Fruit fly (Drosophila melanogaster): ENCODE measurements around the gene gukh.

gukh gene

dm6 chr3R:18983614-18984185 lies at the start of gene gukh, which contains the start of gene snRNP-U1-C:
Gene gukh, plus strand, starts transcription at chr3R:18984025.
Gene snRNP-U1-C, minus strand, starts transcription at chr3R:18983650.
- peak; percentile 65 for TF ChIP-seq CG34367 (tag; optimal IDR thresholded peaks at IDR 0.05)
- peak; percentile 48 for TF ChIP-seq CG14655 (GFP tag; optimal IDR thresholded peaks at IDR 0.05)
- TF ChIP-seq Snoo (tag; optimal IDR thresholded peaks at IDR 0.05): peak; percentile 52
- TF ChIP-seq CG15710 (tag; optimal IDR thresholded peaks at IDR 0.05): peak; percentile 71
- TF ChIP-seq CG12605 (GFP tag; IDR thresholded peaks at IDR 0.05): peak; percentile 65; the same call in 1 of the 2 replicates
- peak; percentile 44 for TF ChIP-seq Pif1A (GFP tag; optimal IDR thresholded peaks at IDR 0.05)
- no peak for TF ChIP-seq D1 (tag; optimal IDR thresholded peaks at IDR 0.05)
- peak; percentile 91 for TF ChIP-seq CG4496 (GFP tag; IDR thresholded peaks at IDR 0.05)
- TF ChIP-seq CG32121 (GFP tag; IDR thresholded peaks at IDR 0.05): peak; percentile 83
- no peak for TF ChIP-seq gl (tag; optimal IDR thresholded peaks at IDR 0.05)
- TF ChIP-seq CG13204 (GFP tag; optimal IDR thresholded peaks at IDR 0.05): no peak
- peak; percentile 73 for TF ChIP-seq Pif1B (GFP tag; optimal IDR thresholded peaks at IDR 0.05)
- TF ChIP-seq CG10348 (GFP tag; IDR thresholded peaks at IDR 0.05): no peak
- TF ChIP-seq CG9948 (tag; optimal IDR thresholded peaks at IDR 0.05): peak; percentile 50
- TF ChIP-seq CG8159 (tag; optimal IDR thresholded peaks at IDR 0.05): peak; percentile 48
- peak; percentile 22; the same call in 1 of the 2 replicates for TF ChIP-seq rn (GFP tag; IDR thresholded peaks at IDR 0.05)
- peak; percentile 67 for TF ChIP-seq fd96Ca (GFP tag; IDR thresholded peaks at IDR 0.05)
- TF ChIP-seq CG17806 (tag; optimal IDR thresholded peaks at IDR 0.05): peak; percentile 62
- peak; percentile 44 for TF ChIP-seq CG8301 (tag; optimal IDR thresholded peaks at IDR 0.05)
- TF ChIP-seq EcR (GFP tag; optimal IDR thresholded peaks at IDR 0.05): peak; percentile 48
- peak; percentile 86 for TF ChIP-seq Ets98B (GFP tag; IDR thresholded peaks at IDR 0.05)

DNA sequence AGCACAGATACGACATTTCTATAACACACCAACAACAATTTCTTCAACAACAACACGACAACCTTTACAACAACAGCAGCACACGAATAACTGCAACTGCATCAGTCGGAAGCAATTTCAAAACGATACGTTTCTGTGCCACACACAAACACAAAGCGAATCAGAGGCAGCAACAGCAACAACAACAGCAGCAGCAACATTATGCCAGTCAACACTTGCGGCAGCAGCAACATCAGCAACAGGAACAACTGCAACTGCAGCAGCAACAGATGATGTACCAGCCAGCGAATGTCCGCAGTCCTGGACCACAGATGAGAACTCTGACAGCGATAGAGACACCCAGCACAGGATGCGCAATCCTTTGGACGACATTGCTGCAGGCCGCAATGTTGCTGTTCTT lies 36.5 kb upstream of the gukh start:
- no peak for TF ChIP-seq gl (tag; optimal IDR thresholded peaks at IDR 0.05)
- TF ChIP-seq CG4496 (GFP tag; IDR thresholded peaks at IDR 0.05): no peak
- no peak for TF ChIP-seq rn (GFP tag; IDR thresholded peaks at IDR 0.05)
- TF ChIP-seq CG17806 (tag; optimal IDR thresholded peaks at IDR 0.05): no peak

DNA sequence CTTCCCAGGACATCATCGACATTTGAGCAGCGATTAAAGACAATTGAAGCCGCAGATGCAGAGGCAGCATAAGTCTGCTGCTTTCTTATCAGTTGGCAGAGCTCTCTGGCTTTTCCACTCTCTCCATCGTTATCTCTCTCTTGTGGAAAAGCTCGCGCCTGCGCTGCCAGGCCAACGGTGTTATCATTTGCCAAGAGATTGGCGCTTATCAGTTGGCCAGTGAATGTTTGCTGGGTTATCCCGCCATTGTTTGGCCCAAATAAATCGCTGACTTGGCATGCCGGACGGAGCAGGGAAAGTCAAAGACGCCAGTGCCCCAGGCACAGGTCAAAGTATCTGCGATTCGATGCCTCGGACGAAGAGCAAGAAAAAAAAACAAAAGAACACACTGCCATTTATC lies 34.7 kb upstream of the gukh start:
- no peak for TF ChIP-seq CG15710 (tag; optimal IDR thresholded peaks at IDR 0.05)

dm6 chr3R:18949896-18950295 lies 33.9 kb upstream of the gukh start, which contains the start of gene CG43732:
Gene CG43732, plus strand, starts transcription at chr3R:18950196.
- TF ChIP-seq CG9948 (tag; optimal IDR thresholded peaks at IDR 0.05) (no peak), Pif1A (GFP tag; optimal IDR thresholded peaks at IDR 0.05) (no peak), CG8301 (tag; optimal IDR thresholded peaks at IDR 0.05) (no peak), CG8159 (tag; optimal IDR thresholded peaks at IDR 0.05) (no peak), EcR (GFP tag; optimal IDR thresholded peaks at IDR 0.05) (no peak), CG10348 (GFP tag; IDR thresholded peaks at IDR 0.05) (no peak), Snoo (tag; optimal IDR thresholded peaks at IDR 0.05) (no peak), Pif1B (GFP tag; optimal IDR thresholded peaks at IDR 0.05) (no peak), CG14655 (GFP tag; optimal IDR thresholded peaks at IDR 0.05) (no peak), CG34367 (tag; optimal IDR thresholded peaks at IDR 0.05) (no peak), Ets98B (GFP tag; IDR thresholded peaks at IDR 0.05) (no peak), rn (GFP tag; IDR thresholded peaks at IDR 0.05) (no peak), gl (tag; optimal IDR thresholded peaks at IDR 0.05) (no peak), CG12605 (GFP tag; IDR thresholded peaks at IDR 0.05) (no peak), CG17806 (tag; optimal IDR thresholded peaks at IDR 0.05) (no peak), D1 (tag; optimal IDR thresholded peaks at IDR 0.05) (no peak), CG32121 (GFP tag; IDR thresholded peaks at IDR 0.05) (no peak), fd96Ca (GFP tag; IDR thresholded peaks at IDR 0.05) (no peak), CG15710 (tag; optimal IDR thresholded peaks at IDR 0.05) (no peak), CG13204 (GFP tag; optimal IDR thresholded peaks at IDR 0.05) (no peak)

- TF ChIP-seq Snoo (tag; optimal IDR thresholded peaks at IDR 0.05) (no peak), CG34367 (tag; optimal IDR thresholded peaks at IDR 0.05) (no peak), CG8159 (tag; optimal IDR thresholded peaks at IDR 0.05) (no peak), gl (tag; optimal IDR thresholded peaks at IDR 0.05) (no peak), CG4496 (GFP tag; IDR thresholded peaks at IDR 0.05) (no peak), CG13204 (GFP tag; optimal IDR thresholded peaks at IDR 0.05) (no peak), CG15710 (tag; optimal IDR thresholded peaks at IDR 0.05) (no peak), Ets98B (GFP tag; IDR thresholded peaks at IDR 0.05) (no peak), rn (GFP tag; IDR thresholded peaks at IDR 0.05) (no peak), CG17806 (tag; optimal IDR thresholded peaks at IDR 0.05) (no peak)
These were observed 19.0 kb upstream of the gukh start for dm6 chr3R:18964819-18965218.

dm6 chr3R:18978709-18979108 lies 5.1 kb upstream of the gukh start, which contains the start of gene euc:
Gene euc, minus strand, starts transcription at chr3R:18978809.
- no peak for TF ChIP-seq Pif1A (GFP tag; optimal IDR thresholded peaks at IDR 0.05)

dm6 chr3R:18980863-18981536 lies 2.8 kb upstream of the gukh start, which contains the start of the genes dnk and Smu1:
Gene dnk, plus strand, starts transcription at chr3R:18980995.
Gene Smu1, minus strand, starts transcription at chr3R:18981324.
- TF ChIP-seq Ets98B (GFP tag; IDR thresholded peaks at IDR 0.05) (no peak), CG17806 (tag; optimal IDR thresholded peaks at IDR 0.05) (no peak), EcR (GFP tag; optimal IDR thresholded peaks at IDR 0.05) (no peak), CG32121 (GFP tag; IDR thresholded peaks at IDR 0.05) (no peak), CG34367 (tag; optimal IDR thresholded peaks at IDR 0.05) (peak; percentile 23), CG15710 (tag; optimal IDR thresholded peaks at IDR 0.05) (no peak), Snoo (tag; optimal IDR thresholded peaks at IDR 0.05) (no peak), gl (tag; optimal IDR thresholded peaks at IDR 0.05) (no peak), Pif1B (GFP tag; optimal IDR thresholded peaks at IDR 0.05) (peak; percentile 27), CG13204 (GFP tag; optimal IDR thresholded peaks at IDR 0.05) (no peak), D1 (tag; optimal IDR thresholded peaks at IDR 0.05) (no peak), CG8301 (tag; optimal IDR thresholded peaks at IDR 0.05) (no peak), fd96Ca (GFP tag; IDR thresholded peaks at IDR 0.05) (peak; percentile 36; the same call in 1 of the 3 replicates), rn (GFP tag; IDR thresholded peaks at IDR 0.05) (no peak), CG14655 (GFP tag; optimal IDR thresholded peaks at IDR 0.05) (no peak), CG4496 (GFP tag; IDR thresholded peaks at IDR 0.05) (no peak; the same call in 2 of the 3 replicates), CG8159 (tag; optimal IDR thresholded peaks at IDR 0.05) (no peak), CG10348 (GFP tag; IDR thresholded peaks at IDR 0.05) (no peak), CG9948 (tag; optimal IDR thresholded peaks at IDR 0.05) (no peak), Pif1A (GFP tag; optimal IDR thresholded peaks at IDR 0.05) (peak; percentile 40), CG12605 (GFP tag; IDR thresholded peaks at IDR 0.05) (peak; percentile 59)
